Worm (Caenorhabditis elegans): ENCODE data around the gene inx-7.
A peak's percentile ranks its signal among the peaks of the same experiment; 100 is the strongest.

The inx-7 gene

DNA sequence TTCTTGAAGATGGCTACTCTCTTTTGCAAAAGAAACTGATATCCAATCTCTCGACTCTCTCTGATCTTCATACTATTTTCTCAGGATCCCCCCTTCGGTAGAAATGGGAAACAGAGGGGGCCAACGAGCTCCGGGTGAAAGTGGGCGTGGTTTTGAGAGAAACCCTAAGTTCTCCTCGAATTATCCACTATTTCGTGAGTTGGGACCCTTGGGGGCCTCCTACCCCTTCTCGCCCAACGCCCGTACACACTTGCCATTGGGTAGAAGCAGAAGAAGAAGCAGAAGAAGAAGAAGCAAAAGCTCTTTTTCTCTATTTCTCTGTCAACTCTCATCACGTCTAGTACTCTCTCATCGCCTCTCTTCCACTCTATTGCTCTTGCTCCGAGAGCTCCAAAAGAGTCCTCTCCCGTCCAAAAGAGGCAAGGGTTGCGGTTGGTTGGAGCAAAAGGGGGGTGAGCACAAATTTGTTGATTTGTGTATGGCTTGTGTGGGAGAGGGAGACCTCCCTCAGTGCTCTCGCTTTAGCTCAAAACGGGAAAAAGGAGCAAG lies 27.6 kb upstream of the inx-7 start (continued):
- no peak for TF ChIP-seq cebp-1 (GFP tag; IDR thresholded peaks at IDR 0.05)
- peak; percentile 42 for TF ChIP-seq cebp-1 (tag; optimal IDR thresholded peaks at IDR 0.05)
- TF ChIP-seq repo-1 (tag; optimal IDR thresholded peaks at IDR 0.05), result no peak
- TF ChIP-seq unc-62 (GFP tag; optimal IDR thresholded peaks at IDR 0.05), result no peak
- no peak for TF ChIP-seq ceh-91 (GFP tag; IDR thresholded peaks at IDR 0.05)
- TF ChIP-seq ceh-27 (GFP tag; optimal IDR thresholded peaks at IDR 0.05), result peak; percentile 57
- TF ChIP-seq F49E8.2 (tag; optimal IDR thresholded peaks at IDR 0.05; ENCODE audit: insufficient read depth), result no peak
- no peak for TF ChIP-seq lsy-27 (tag; optimal IDR thresholded peaks at IDR 0.05; ENCODE audit: borderline replicate concordance, insufficient read depth)
- no peak for TF ChIP-seq chd-7 (tag; optimal IDR thresholded peaks at IDR 0.05)
- TF ChIP-seq aptf-2 (GFP tag; conservative IDR thresholded peaks at IDR 0.05), result no peak
- no peak for TF ChIP-seq attf-5 (GFP tag; optimal IDR thresholded peaks at IDR 0.05)
- TF ChIP-seq F57A8.1 (GFP tag; optimal IDR thresholded peaks at IDR 0.05), result no peak
- no peak for TF ChIP-seq mel-28 (tag; optimal IDR thresholded peaks at IDR 0.05; ENCODE audit: borderline replicate concordance)
- TF ChIP-seq ztf-18 (tag; optimal IDR thresholded peaks at IDR 0.05), result no peak
- no peak for TF ChIP-seq xnd-1 (tag; optimal IDR thresholded peaks at IDR 0.05)
- no peak for TF ChIP-seq F55B11.4 (tag; optimal IDR thresholded peaks at IDR 0.05; ENCODE audit: borderline replicate concordance, insufficient read depth)
- no peak for TF ChIP-seq sdz-38 (tag; optimal IDR thresholded peaks at IDR 0.05)
- TF ChIP-seq madf-10 (tag; optimal IDR thresholded peaks at IDR 0.05), result no peak
- no peak for TF ChIP-seq Y95B8A.8 (GFP tag; IDR thresholded peaks at IDR 0.05)

- TF ChIP-seq hmg-1.2 (GFP tag; IDR thresholded peaks at IDR 0.05), result 0 out of 2 replicates have a peak, but pooled peaks have one; percentile 6
- no peak for TF ChIP-seq lsy-27 (tag; optimal IDR thresholded peaks at IDR 0.05; ENCODE audit: borderline replicate concordance, insufficient read depth)
- TF ChIP-seq F23B12.7 (tag; optimal IDR thresholded peaks at IDR 0.05; ENCODE audit: insufficient read depth), result no peak
Measured at ce11 chrIV:5970526-5970925, 24.1 kb upstream of the inx-7 start.

DNA sequence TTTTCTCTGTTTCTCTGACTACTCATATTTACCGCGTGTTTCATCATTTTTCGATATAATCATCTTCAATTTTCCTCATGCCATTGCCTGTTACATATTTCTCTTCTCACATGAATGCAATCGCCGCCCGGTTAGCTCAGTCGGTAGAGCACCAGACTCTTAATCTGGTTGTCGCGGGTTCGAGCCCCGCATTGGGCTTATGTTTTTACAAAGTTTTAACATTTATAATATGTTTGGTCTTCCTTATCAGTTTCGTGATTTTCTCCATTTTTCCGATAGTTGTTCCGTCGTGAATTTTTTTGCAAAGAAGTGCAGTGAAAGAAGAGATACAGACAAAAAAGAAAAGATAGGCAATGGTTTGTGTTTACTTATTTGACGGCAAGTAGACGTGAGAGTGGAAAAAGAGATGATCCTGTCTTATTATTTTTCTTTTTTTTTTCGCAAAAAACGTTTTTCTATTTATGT lies 20.6 kb upstream of the inx-7 start:
- TF ChIP-seq ama-1 (optimal IDR thresholded peaks at IDR 0.05) (no peak), ama-1 (GFP tag; optimal IDR thresholded peaks at IDR 0.05) (peak; percentile 52 to 91), B0035.1 (tag; optimal IDR thresholded peaks at IDR 0.05) (peak; percentile 72), ztf-22 (GFP tag; optimal IDR thresholded peaks at IDR 0.05) (peak; percentile 85), Y79H2A.3 (GFP tag; conservative IDR thresholded peaks at IDR 0.05) (no peak; the same call in 1 of the 2 replicates), ztf-28 (GFP tag; IDR thresholded peaks at IDR 0.05) (0 out of 2 replicates have a peak, but pooled peaks have one; percentile 55), lin-26 (GFP tag; IDR thresholded peaks at IDR 0.05) (peak; percentile 98; the same call in 1 of the 2 replicates), F10E7.11 (tag; optimal IDR thresholded peaks at IDR 0.05) (peak; percentile 4), F23B12.7 (tag; optimal IDR thresholded peaks at IDR 0.05; ENCODE audit: insufficient read depth) (peak; percentile 87), atf-7 (tag; optimal IDR thresholded peaks at IDR 0.05) (peak; percentile 80), snpc-3.4 (tag; optimal IDR thresholded peaks at IDR 0.05) (peak; percentile 85), ekl-4 (GFP tag; IDR thresholded peaks at IDR 0.05) (peak; percentile 81), lin-54 (GFP tag; optimal IDR thresholded peaks at IDR 0.05) (peak; percentile 74), akir-1 (GFP tag; optimal IDR thresholded peaks at IDR 0.05) (no peak), K11D2.4 (GFP tag; IDR thresholded peaks at IDR 0.05) (peak; percentile 67), somi-1 (GFP tag; optimal IDR thresholded peaks at IDR 0.05) (peak; percentile 91), egrh-3 (GFP tag; IDR thresholded peaks at IDR 0.05) (peak; percentile 24; the same call in 1 of the 2 replicates), die-1 (tag; optimal IDR thresholded peaks at IDR 0.05) (peak; percentile 94), Y53F4B.3 (GFP tag; IDR thresholded peaks at IDR 0.05) (peak; percentile 56; the same call in 1 of the 2 replicates), madf-10 (tag; optimal IDR thresholded peaks at IDR 0.05) (peak; percentile 81), unc-62 (GFP tag; optimal IDR thresholded peaks at IDR 0.05) (no peak), ceh-58 (GFP tag; IDR thresholded peaks at IDR 0.05) (no peak), Y56A3A.18 (GFP tag; IDR thresholded peaks at IDR 0.05) (peak; percentile 90; the same call in 1 of the 2 replicates), lsy-27 (tag; optimal IDR thresholded peaks at IDR 0.05; ENCODE audit: borderline replicate concordance, insufficient read depth) (peak; percentile 78), repo-1 (tag; optimal IDR thresholded peaks at IDR 0.05) (peak; percentile 81), D2030.7 (GFP tag; IDR thresholded peaks at IDR 0.05) (peak; percentile 69), tlf-1 (GFP tag; optimal IDR thresholded peaks at IDR 0.05) (peak; percentile 78), ztf-6 (GFP tag; IDR thresholded peaks at IDR 0.05) (peak; percentile 8; the same call in 1 of the 2 replicates)
